Worm (Caenorhabditis elegans) whole organism, L4 larva: ENCODE results near the gene F54D12.10.
A peak's percentile ranks its signal among the peaks of the same experiment; 100 is the strongest.

Experiments
- D1046.2 ChIP-seq: fragments of 200-800 bp; sonication (Bioruptor generic); IDR thresholded peaks from 2 replicates; pipeline ENCODE4 v1.3.6; 2022; ENCODE audit warnings: missing genetic modification characterization, missing compliant biosample characterization
- F26F4.8 ChIP-seq: fragments of 200-800 bp; sonication (Bioruptor generic); conservative IDR thresholded peaks from 2 replicates; pipeline ENCODE4 v1.3.6; 2022; ENCODE audit warnings: missing genetic modification characterization, missing compliant biosample characterization
- F37D6.2 ChIP-seq: sonication (generic microtip); optimal IDR thresholded peaks from 2 replicates; lab custom pipeline; 2016; ENCODE audit warnings: mild to moderate bottlenecking, missing genetic modification characterization, missing compliant biosample characterization
- T20F7.1 ChIP-seq: fragments of 200-800 bp; sonication (Bioruptor generic); optimal IDR thresholded peaks from 2 replicates; lab custom pipeline; 2018; ENCODE audit warnings: mild to moderate bottlenecking, missing genetic modification characterization, missing compliant biosample characterization
- Y75B8A.6 ChIP-seq: fragments of 200-800 bp; sonication (Bioruptor generic); IDR thresholded peaks from 2 replicates; pipeline ENCODE4 v1.3.6; 2022; ENCODE audit warnings: missing genetic modification reagents, missing genetic modification characterization, missing compliant biosample characterization
- ZK337.2 ChIP-seq: fragments of 200-800 bp; sonication (Bioruptor generic); IDR thresholded peaks from 2 replicates; pipeline ENCODE4 v1.3.6; 2022; ENCODE audit warnings: missing genetic modification reagents, missing genetic modification characterization, missing compliant biosample characterization
- ama-1 ChIP-seq: fragments of 150-350 bp; optimal IDR thresholded peaks from 2 replicates; lab custom pipeline; 2014; ENCODE audit warnings: inconsistent platforms, mixed read lengths
- ceh-28 ChIP-seq: fragments of 150-350 bp; optimal IDR thresholded peaks from 2 replicates; lab custom pipeline; 2014; ENCODE audit warnings: missing biosample characterization, missing genetic modification reagents, missing genetic modification characterization
- ces-1 ChIP-seq: fragments of 150-350 bp; sonication (generic microtip); optimal IDR thresholded peaks from 4 replicates; lab custom pipeline; 2014; ENCODE audit warnings: missing biosample characterization, missing genetic modification reagents, missing genetic modification characterization
- daf-12 ChIP-seq: fragments of 150-350 bp; optimal IDR thresholded peaks from 2 replicates; lab custom pipeline; 2014; ENCODE audit warnings: missing biosample characterization, missing genetic modification reagents, missing genetic modification characterization
- daf-8 ChIP-seq: fragments of 200-800 bp; sonication (Bioruptor generic); IDR thresholded peaks from 2 replicates; pipeline ENCODE4 v1.3.6; 2022; ENCODE audit warnings: missing genetic modification characterization, missing compliant biosample characterization
- dmd-6 ChIP-seq: fragments of 200-800 bp; sonication (Bioruptor generic); IDR thresholded peaks from 2 replicates; pipeline ENCODE4 v1.3.6; 2022; ENCODE audit warnings: missing genetic modification reagents, missing genetic modification characterization, missing compliant biosample characterization
- fos-1 ChIP-seq: fragments of 150-350 bp; optimal IDR thresholded peaks from 2 replicates; lab custom pipeline; 2014; ENCODE audit warnings: missing biosample characterization, missing genetic modification characterization
- hif-1 ChIP-seq, 2 experiments: sonication (generic microtip); optimal IDR thresholded peaks; 2 replicates each; lab custom pipeline; 2016 to 2017; ENCODE audit warnings: missing compliant biosample characterization in 2 of 2, missing genetic modification characterization in 2 of 2, missing genetic modification reagents in 2 of 2, missing genotype in 2 of 2, mild to moderate bottlenecking in 1 of 2
- hlh-11 ChIP-seq: fragments of 200-800 bp; sonication (Bioruptor generic); optimal IDR thresholded peaks from 2 replicates; lab custom pipeline; 2018; ENCODE audit warnings: mild to moderate bottlenecking, missing genetic modification characterization, missing compliant biosample characterization
- jun-1 ChIP-seq: fragments of 150-350 bp; optimal IDR thresholded peaks from 2 replicates; lab custom pipeline; 2014; ENCODE audit warnings: missing biosample characterization, missing genetic modification reagents, missing genetic modification characterization
- lim-7 ChIP-seq: fragments of 200-800 bp; sonication (Bioruptor generic); IDR thresholded peaks from 2 replicates; pipeline ENCODE4 v1.3.6; 2022; ENCODE audit warnings: missing genetic modification characterization, missing compliant biosample characterization
- lin-1 ChIP-seq: fragments of 200-800 bp; sonication (Bioruptor generic); IDR thresholded peaks from 2 replicates; pipeline ENCODE4 v1.3.6; 2022; ENCODE audit warnings: missing genetic modification reagents, missing genetic modification characterization, missing compliant biosample characterization
- lin-15B ChIP-seq: fragments of 150-350 bp; sonication (generic microtip); optimal IDR thresholded peaks from 3 replicates; lab custom pipeline; 2014; ENCODE audit warnings: missing biosample characterization, missing genetic modification characterization
- lin-29 ChIP-seq: fragments of 200-800 bp; sonication (Bioruptor generic); IDR thresholded peaks from 2 replicates; pipeline ENCODE4 v1.3.6; 2022; ENCODE audit warnings: missing genetic modification reagents, missing genetic modification characterization, missing compliant biosample characterization
- lin-38 ChIP-seq: fragments of 200-800 bp; sonication (Bioruptor generic); IDR thresholded peaks from 2 replicates; pipeline ENCODE4 v1.3.6; 2022; ENCODE audit warnings: missing genetic modification reagents, missing genetic modification characterization, missing compliant biosample characterization
- lsy-2 ChIP-seq, 2 experiments: fragments of 150-350 bp in 1 of 2; sonication (generic microtip) in 1 of 2; optimal IDR thresholded peaks; 2 replicates each; lab custom pipeline; 2014 to 2017; ENCODE audit warnings: missing biosample characterization in 2 of 2, missing genetic modification characterization in 2 of 2
- mdt-29 ChIP-seq: fragments of 200-800 bp; sonication (Bioruptor generic); IDR thresholded peaks from 2 replicates; pipeline ENCODE4 v1.3.6; 2022; ENCODE audit warnings: missing genetic modification reagents, missing genetic modification characterization, missing compliant biosample characterization
- mxl-2 ChIP-seq: fragments of 200-800 bp; sonication (Bioruptor generic); conservative IDR thresholded peaks from 2 replicates; pipeline ENCODE4 v1.3.6; 2022; ENCODE audit warnings: missing genetic modification reagents, missing genetic modification characterization, missing compliant biosample characterization
- mxl-3 ChIP-seq: fragments of 200-800 bp; sonication (Bioruptor generic); optimal IDR thresholded peaks from 2 replicates; lab custom pipeline; 2018; ENCODE audit warnings: mild to moderate bottlenecking, missing genetic modification characterization, missing compliant biosample characterization
- nhr-28 ChIP-seq: fragments of 150-350 bp; optimal IDR thresholded peaks from 2 replicates; lab custom pipeline; 2014; ENCODE audit warnings: missing biosample characterization, missing genetic modification characterization
- nhr-77 ChIP-seq: fragments of 150-350 bp; optimal IDR thresholded peaks from 2 replicates; lab custom pipeline; 2014; ENCODE audit warnings: missing biosample characterization, missing genetic modification characterization
- php-3 ChIP-seq: fragments of 200-800 bp; sonication (Bioruptor generic); IDR thresholded peaks from 2 replicates; pipeline ENCODE4 v1.3.6; 2022; ENCODE audit warnings: missing genetic modification reagents, missing genetic modification characterization, missing compliant biosample characterization
- pqm-1 ChIP-seq: sonication (generic microtip); optimal IDR thresholded peaks from 2 replicates; lab custom pipeline; 2017; ENCODE audit warnings: missing biosample characterization, missing genetic modification characterization
- skn-1 ChIP-seq: fragments of 150-350 bp; optimal IDR thresholded peaks from 2 replicates; lab custom pipeline; 2014; ENCODE audit warnings: missing biosample characterization, missing genetic modification characterization
- snpc-4 ChIP-seq: fragments of 150-350 bp; optimal IDR thresholded peaks from 2 replicates; lab custom pipeline; 2014; ENCODE audit warnings: missing biosample characterization, missing genetic modification characterization
- spr-3 ChIP-seq: fragments of 200-800 bp; sonication (Bioruptor generic); optimal IDR thresholded peaks from 2 replicates; lab custom pipeline; 2018; ENCODE audit warnings: mild to moderate bottlenecking, missing genetic modification characterization, missing compliant biosample characterization
- unc-130 ChIP-seq: sonication (generic microtip); optimal IDR thresholded peaks from 2 replicates; lab custom pipeline; 2016; ENCODE audit warnings: missing genetic modification reagents, missing genetic modification characterization, missing compliant biosample characterization
- unc-62 ChIP-seq, 3 experiments: fragments of 150-350 bp in 1 of 3; sonication (generic microtip); optimal IDR thresholded peaks in 2 of 3; peaks in 1 of 3; 1 replicate in 1 of 3; 2 replicates in 2 of 3; lab custom pipeline; 2014 to 2017; ENCODE audit warnings: missing biosample characterization in 3 of 3, missing genetic modification characterization in 3 of 3, missing genetic modification reagents in 3 of 3, missing genotype in 1 of 3
- vab-7 ChIP-seq: fragments of 200-800 bp; sonication (Bioruptor generic); IDR thresholded peaks from 2 replicates; pipeline ENCODE4 v1.3.6; 2022; ENCODE audit warnings: missing genetic modification reagents, missing genetic modification characterization, missing compliant biosample characterization
- zfp-2 ChIP-seq: sonication (generic microtip); optimal IDR thresholded peaks from 2 replicates; lab custom pipeline; 2016; ENCODE audit warnings: mild to moderate bottlenecking, missing genetic modification characterization, missing compliant biosample characterization
- zip-2 ChIP-seq: fragments of 150-350 bp; optimal IDR thresholded peaks from 2 replicates; lab custom pipeline; 2014; ENCODE audit warnings: missing biosample characterization, missing genetic modification characterization

Gene F54D12.10

DNA sequence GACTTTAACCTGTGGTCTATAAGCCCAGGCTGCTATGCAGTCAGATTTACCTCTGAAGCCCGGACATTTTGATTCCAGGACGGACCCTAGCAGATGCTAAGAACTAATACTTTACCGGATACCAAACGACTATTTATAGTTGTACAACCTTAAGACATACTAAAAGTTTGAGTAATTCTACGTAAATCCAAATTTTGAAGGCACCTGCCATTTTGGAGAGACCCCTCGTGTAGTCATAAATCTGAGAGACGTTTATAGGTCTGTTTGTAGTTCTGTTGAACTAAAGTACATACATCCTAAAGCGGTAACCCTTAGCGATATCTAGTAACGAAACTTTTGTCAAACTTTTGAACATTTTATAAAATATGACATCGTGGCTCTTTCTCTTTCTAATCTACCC is 20.2 kb upstream of the F54D12.10 start, which contains the start of gene F54D12.2:
Gene F54D12.2 (plus strand): TSS at position 301 of the 400 bp plus-strand sequence.
- TF ChIP-seq unc-62 (GFP tag; optimal IDR thresholded peaks at IDR 0.05 in 1 of 2; lab: Kevin White, UChicago) (no peak), unc-62 (tag; optimal IDR thresholded peaks at IDR 0.05; lab: Kevin White, UChicago) (no peak), ama-1 (lab: Kevin White, UChicago) (no peak), zfp-2 (tag; lab: Kevin White, UChicago) (no peak), ceh-28 (tag; lab: Kevin White, UChicago) (no peak), mxl-2 (GFP tag; lab: Robert Waterston, UW) (no peak), spr-3 (no peak), lin-1 (GFP tag; lab: Robert Waterston, UW) (no peak), vab-7 (GFP tag; lab: Robert Waterston, UW) (no peak), hif-1 (tag; optimal IDR thresholded peaks at IDR 0.05; lab: Kevin White, UChicago) (no peak), daf-8 (GFP tag; lab: Robert Waterston, UW) (no peak), F26F4.8 (no peak), skn-1 (tag; lab: Kevin White, UChicago) (no peak), lim-7 (GFP tag; lab: Robert Waterston, UW) (no peak), mdt-29 (GFP tag; lab: Robert Waterston, UW) (no peak), lsy-2 (tag; optimal IDR thresholded peaks at IDR 0.05; lab: Kevin White, UChicago) (no peak), ces-1 (GFP tag; lab: Kevin White, UChicago) (no peak), dmd-6 (GFP tag; lab: Robert Waterston, UW) (no peak), hlh-11 (tag; lab: Kevin White, UChicago) (no peak)
- TF ChIP-seq, all 104 proteins: peak for 0

DNA sequence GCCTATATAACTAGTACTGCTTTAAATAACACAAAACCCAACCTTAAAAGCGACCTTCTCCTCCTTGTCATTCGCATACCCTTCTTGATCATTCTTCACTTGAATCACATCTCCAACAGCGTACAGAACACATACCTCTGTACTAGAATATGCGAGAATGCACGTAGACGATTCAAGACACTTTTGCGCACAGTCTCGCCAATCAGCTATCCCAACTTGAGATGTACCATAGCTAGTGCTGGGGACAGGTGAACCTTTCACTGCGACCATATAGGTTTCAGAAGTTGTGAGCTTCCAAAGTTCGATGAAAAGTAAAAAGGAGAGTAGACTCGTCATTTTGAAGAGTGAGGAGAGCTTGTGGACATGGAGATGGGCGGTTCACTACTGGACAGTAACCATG is 19.5 kb upstream of the F54D12.10 start, which contains the start of gene F54D12.8:
Gene F54D12.8 (minus strand): TSS at position 336 of the 400 bp plus-strand sequence.
- no peak for TF ChIP-seq lin-29
- TF ChIP-seq unc-62 (GFP tag; optimal IDR thresholded peaks at IDR 0.05 in 1 of 2; lab: Kevin White, UChicago), result peak in 1 of 2 experiments; percentile 96
- TF ChIP-seq unc-62 (tag; optimal IDR thresholded peaks at IDR 0.05; lab: Kevin White, UChicago), result no peak

DNA sequence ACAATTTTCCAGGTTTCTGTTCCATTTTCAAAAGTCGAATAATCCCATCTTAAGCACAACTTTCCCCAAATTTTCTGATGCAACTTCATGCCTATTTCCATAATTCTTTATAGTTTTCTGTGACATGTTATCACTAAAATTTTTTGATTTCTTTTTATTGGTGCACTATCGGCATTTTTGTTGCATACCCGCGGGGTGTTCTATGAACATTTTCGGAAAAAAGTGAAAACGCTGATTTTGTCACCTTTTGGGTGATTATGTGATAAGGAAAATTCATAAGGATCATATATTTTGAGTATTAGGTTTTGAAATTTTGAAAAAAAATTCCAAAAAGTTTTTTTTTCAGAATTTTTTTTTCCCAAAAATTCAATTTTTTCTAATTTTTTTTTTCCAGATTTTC is 8.3 kb upstream of the F54D12.10 start, which contains the start of gene aat-7:
Gene aat-7 (plus strand): TSS at position 393 of the 400 bp plus-strand sequence.
- peak; percentile 83 for TF ChIP-seq nhr-28 (tag; lab: Kevin White, UChicago)
- TF ChIP-seq hlh-11 (tag; lab: Kevin White, UChicago), result peak; percentile 55
- no peak for TF ChIP-seq fos-1 (tag; lab: Kevin White, UChicago)
- TF ChIP-seq php-3 (GFP tag; lab: Robert Waterston, UW), result peak; percentile 74; the same call in 1 of the 2 replicates
- peak; percentile 79 for TF ChIP-seq pqm-1
- TF ChIP-seq unc-130, result no peak
- TF ChIP-seq dmd-6 (GFP tag; lab: Robert Waterston, UW), result peak; percentile 87
- peak; percentile 37 for TF ChIP-seq nhr-77

DNA sequence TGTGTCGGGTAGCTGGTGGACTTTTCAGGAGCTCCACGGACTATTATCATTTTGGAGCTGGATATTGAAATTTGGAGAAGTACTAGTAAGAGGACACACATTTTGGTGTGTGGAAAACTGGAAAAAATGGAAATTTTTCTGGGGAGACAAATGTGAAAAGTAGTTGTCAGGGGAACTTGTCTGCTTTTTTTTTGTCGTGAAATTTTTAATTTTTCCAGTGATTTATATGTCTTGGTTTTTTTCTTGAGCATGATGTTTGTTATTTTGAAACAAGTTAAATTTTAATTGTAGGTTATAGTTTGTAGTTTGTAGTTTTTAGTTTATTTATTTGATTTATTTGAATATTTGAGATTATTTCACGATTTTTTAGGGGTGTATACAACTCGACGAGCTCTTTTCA is 7.1 kb upstream of the F54D12.10 start, which contains the start of gene F54D12.7:
Gene F54D12.7 (minus strand): TSS at position 101 of the 400 bp plus-strand sequence.
- TF ChIP-seq F37D6.2 (tag; lab: Kevin White, UChicago) (no peak), Y75B8A.6 (no peak), daf-12 (tag; lab: Kevin White, UChicago) (no peak), snpc-4 (no peak), mdt-29 (GFP tag; lab: Robert Waterston, UW) (no peak), ZK337.2 (GFP tag; lab: Robert Waterston, UW) (no peak), zip-2 (tag; lab: Kevin White, UChicago) (no peak), lin-15B (tag; lab: Kevin White, UChicago) (no peak), T20F7.1 (GFP tag; lab: Kevin White, UChicago) (no peak), D1046.2 (GFP tag; lab: Robert Waterston, UW) (no peak), lin-38 (GFP tag; lab: Robert Waterston, UW) (no peak), mxl-3 (GFP tag; lab: Kevin White, UChicago) (no peak), jun-1 (no peak)
